Worm (Caenorhabditis elegans) whole organism, L4/young adult: ENCODE measurements around the gene erl-1.

Experiments used
- W03F9.2 ChIP-seq: fragments of 150-350 bp; optimal IDR thresholded peaks from 2 replicates; lab custom pipeline; 2014; ENCODE audit warnings: missing biosample characterization, missing genetic modification characterization
- dao-5 ChIP-seq: sonication (generic microtip); optimal IDR thresholded peaks from 2 replicates; lab custom pipeline; 2016; ENCODE audit warnings: missing genotype, missing genetic modification characterization, moderate library complexity, missing compliant biosample characterization
- him-1 ChIP-seq: sonication (generic microtip); optimal IDR thresholded peaks from 2 replicates; lab custom pipeline; 2016; ENCODE audit warnings: missing genotype, missing genetic modification reagents, missing genetic modification characterization, missing compliant biosample characterization

DNA sequence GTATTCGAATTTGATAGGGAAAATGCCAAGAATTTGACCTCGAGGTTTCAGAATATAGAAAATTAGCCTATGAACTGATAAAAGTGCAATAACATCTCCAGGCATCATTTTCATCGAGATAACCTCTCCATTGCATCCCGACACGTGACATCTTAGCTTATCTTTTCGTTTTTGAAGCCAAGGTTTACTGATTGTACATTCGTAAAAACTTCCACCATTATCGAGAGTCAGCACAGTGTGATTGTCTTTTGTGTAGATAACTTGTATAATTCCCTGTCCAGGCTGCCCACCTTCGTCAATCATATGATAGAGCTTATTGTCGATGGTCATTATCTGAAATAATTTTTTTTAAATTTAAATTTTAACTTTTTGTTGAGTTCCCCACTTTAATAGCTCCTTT lies 13.4 kb upstream of the erl-1 start:
- TF ChIP-seq him-1 (tag; lab: Kevin White, UChicago) = no peak
- TF ChIP-seq dao-5 (tag; lab: Kevin White, UChicago) = no peak
- no peak for TF ChIP-seq W03F9.2 (tag; lab: Kevin White, UChicago)
